Worm (Caenorhabditis elegans) whole organism, L4 larva: ENCODE data around the gene F35H10.6.
A peak's percentile ranks its signal among the peaks of the same experiment; 100 is the strongest.

Experiments used
- D1046.2 ChIP-seq: fragments of 200-800 bp; sonication (Bioruptor generic); IDR thresholded peaks from 2 replicates; pipeline ENCODE4 v1.3.6; 2022; ENCODE audit warnings: missing genetic modification characterization, missing compliant biosample characterization
- F10B5.3 ChIP-seq: sonication (generic microtip); optimal IDR thresholded peaks from 2 replicates; lab custom pipeline; 2016; ENCODE audit warnings: mild to moderate bottlenecking, missing genetic modification characterization, missing compliant biosample characterization
- F26F4.8 ChIP-seq: fragments of 200-800 bp; sonication (Bioruptor generic); conservative IDR thresholded peaks from 2 replicates; pipeline ENCODE4 v1.3.6; 2022; ENCODE audit warnings: missing genetic modification characterization, missing compliant biosample characterization
- F37D6.2 ChIP-seq: sonication (generic microtip); optimal IDR thresholded peaks from 2 replicates; lab custom pipeline; 2016; ENCODE audit warnings: mild to moderate bottlenecking, missing genetic modification characterization, missing compliant biosample characterization
- ZK337.2 ChIP-seq: fragments of 200-800 bp; sonication (Bioruptor generic); IDR thresholded peaks from 2 replicates; pipeline ENCODE4 v1.3.6; 2022; ENCODE audit warnings: missing genetic modification reagents, missing genetic modification characterization, missing compliant biosample characterization
- aha-1 ChIP-seq: fragments of 150-350 bp; peaks from one replicate; lab custom pipeline; 2014; ENCODE audit warnings: missing biosample characterization, missing genetic modification characterization
- aly-2 ChIP-seq: sonication (generic microtip); optimal IDR thresholded peaks from 2 replicates; lab custom pipeline; 2018; ENCODE audit warnings: missing biosample characterization, missing genetic modification characterization
- ceh-20 ChIP-seq: fragments of 200-800 bp; sonication (Bioruptor generic); IDR thresholded peaks from 2 replicates; pipeline ENCODE4 v1.3.6; 2022; ENCODE audit warnings: missing genetic modification reagents, missing genetic modification characterization, missing compliant biosample characterization
- ceh-28 ChIP-seq: fragments of 150-350 bp; optimal IDR thresholded peaks from 2 replicates; lab custom pipeline; 2014; ENCODE audit warnings: missing biosample characterization, missing genetic modification reagents, missing genetic modification characterization
- ceh-32 ChIP-seq: sonication (generic microtip); optimal IDR thresholded peaks from 2 replicates; lab custom pipeline; 2016; ENCODE audit warnings: mild to moderate bottlenecking, missing genetic modification characterization, missing compliant biosample characterization; ENCODE audit not compliant: poor library complexity
- ces-1 ChIP-seq: fragments of 150-350 bp; sonication (generic microtip); optimal IDR thresholded peaks from 4 replicates; lab custom pipeline; 2014; ENCODE audit warnings: missing biosample characterization, missing genetic modification reagents, missing genetic modification characterization
- ctbp-1 ChIP-seq: fragments of 200-800 bp; sonication (Bioruptor generic); IDR thresholded peaks from 2 replicates; pipeline ENCODE4 v1.3.6; 2022; ENCODE audit warnings: missing genetic modification reagents, missing genetic modification characterization, missing compliant biosample characterization
- daf-19 ChIP-seq: fragments of 200-800 bp; sonication (Bioruptor generic); conservative IDR thresholded peaks from 2 replicates; pipeline ENCODE4 v1.3.6; 2022; ENCODE audit warnings: missing genetic modification characterization, missing compliant biosample characterization
- daf-8 ChIP-seq: fragments of 200-800 bp; sonication (Bioruptor generic); IDR thresholded peaks from 2 replicates; pipeline ENCODE4 v1.3.6; 2022; ENCODE audit warnings: missing genetic modification characterization, missing compliant biosample characterization
- dpl-1 ChIP-seq: fragments of 150-350 bp; optimal IDR thresholded peaks from 2 replicates; lab custom pipeline; 2014; ENCODE audit warnings: missing biosample characterization, missing genetic modification reagents, missing genetic modification characterization
- lin-1 ChIP-seq: fragments of 200-800 bp; sonication (Bioruptor generic); IDR thresholded peaks from 2 replicates; pipeline ENCODE4 v1.3.6; 2022; ENCODE audit warnings: missing genetic modification reagents, missing genetic modification characterization, missing compliant biosample characterization
- lin-39 ChIP-seq: fragments of 150-350 bp; optimal IDR thresholded peaks from 2 replicates; lab custom pipeline; 2014; ENCODE audit warnings: missing biosample characterization, missing genetic modification reagents, missing genetic modification characterization
- mdl-1 ChIP-seq, 2 experiments: fragments of 150-350 bp in 1 of 2; sonication (generic microtip) in 1 of 2; optimal IDR thresholded peaks; 2 replicates each; lab custom pipeline; 2014 to 2017; ENCODE audit warnings: missing biosample characterization in 2 of 2, missing genetic modification characterization in 2 of 2
- mxl-2 ChIP-seq: fragments of 200-800 bp; sonication (Bioruptor generic); conservative IDR thresholded peaks from 2 replicates; pipeline ENCODE4 v1.3.6; 2022; ENCODE audit warnings: missing genetic modification reagents, missing genetic modification characterization, missing compliant biosample characterization
- nhr-102 ChIP-seq: sonication (generic microtip); optimal IDR thresholded peaks from 2 replicates; lab custom pipeline; 2016; ENCODE audit warnings: mild to moderate bottlenecking, missing genetic modification characterization, moderate library complexity, missing compliant biosample characterization
- php-3 ChIP-seq: fragments of 200-800 bp; sonication (Bioruptor generic); IDR thresholded peaks from 2 replicates; pipeline ENCODE4 v1.3.6; 2022; ENCODE audit warnings: missing genetic modification reagents, missing genetic modification characterization, missing compliant biosample characterization
- pqm-1 ChIP-seq: sonication (generic microtip); optimal IDR thresholded peaks from 2 replicates; lab custom pipeline; 2017; ENCODE audit warnings: missing biosample characterization, missing genetic modification characterization
- saeg-2 ChIP-seq: fragments of 200-800 bp; sonication (Bioruptor generic); IDR thresholded peaks from 2 replicates; pipeline ENCODE4 v1.3.6; 2022; ENCODE audit warnings: missing genetic modification reagents, missing genetic modification characterization, missing compliant biosample characterization
- set-16 ChIP-seq: fragments of 200-800 bp; sonication (Bioruptor generic); IDR thresholded peaks from 2 replicates; pipeline ENCODE4 v1.3.6; 2022; ENCODE audit warnings: missing genetic modification reagents, missing genetic modification characterization, missing compliant biosample characterization
- tag-97 ChIP-seq: fragments of 200-800 bp; sonication (Bioruptor generic); IDR thresholded peaks from 2 replicates; pipeline ENCODE4 v1.3.6; 2022; ENCODE audit warnings: missing genetic modification characterization, missing compliant biosample characterization
- vab-7 ChIP-seq: fragments of 200-800 bp; sonication (Bioruptor generic); IDR thresholded peaks from 2 replicates; pipeline ENCODE4 v1.3.6; 2022; ENCODE audit warnings: missing genetic modification reagents, missing genetic modification characterization, missing compliant biosample characterization
- zfp-3 ChIP-seq: fragments of 200-800 bp; sonication (Bioruptor generic); conservative IDR thresholded peaks from 2 replicates; pipeline ENCODE4 v1.3.6; 2022; ENCODE audit warnings: missing genetic modification reagents, missing genetic modification characterization, missing compliant biosample characterization
- zip-2 ChIP-seq: fragments of 150-350 bp; optimal IDR thresholded peaks from 2 replicates; lab custom pipeline; 2014; ENCODE audit warnings: missing biosample characterization, missing genetic modification characterization

Gene F35H10.6

ce11 chrIV:8303668-8304067, 3.9 kb downstream of the F35H10.6 start, which contains the start of gene vha-5:
Gene vha-5, plus strand, starts transcription at chrIV:8303968.
- TF ChIP-seq pqm-1 (tag; lab: Kevin White, UChicago) = no peak
- no peak for TF ChIP-seq dpl-1 (GFP tag; lab: Kevin White, UChicago)
- TF ChIP-seq mxl-2 (GFP tag; lab: Robert Waterston, UW) = no peak
- no peak for TF ChIP-seq F37D6.2 (tag; lab: Kevin White, UChicago)
- no peak for TF ChIP-seq D1046.2 (GFP tag; lab: Robert Waterston, UW)
- no peak for TF ChIP-seq ceh-32 (tag; lab: Kevin White, UChicago)
- no peak for TF ChIP-seq ceh-28 (tag; lab: Kevin White, UChicago)

- no peak for TF ChIP-seq ces-1 (GFP tag; lab: Kevin White, UChicago)
- 0 out of 2 replicates have a peak, but pooled peaks have one; percentile 32 for TF ChIP-seq zfp-3
- TF ChIP-seq aly-2 = no peak
- TF ChIP-seq saeg-2 = no peak
Measured at ce11 chrIV:8307408-8307807, 7.7 kb downstream of the F35H10.6 start.

DNA sequence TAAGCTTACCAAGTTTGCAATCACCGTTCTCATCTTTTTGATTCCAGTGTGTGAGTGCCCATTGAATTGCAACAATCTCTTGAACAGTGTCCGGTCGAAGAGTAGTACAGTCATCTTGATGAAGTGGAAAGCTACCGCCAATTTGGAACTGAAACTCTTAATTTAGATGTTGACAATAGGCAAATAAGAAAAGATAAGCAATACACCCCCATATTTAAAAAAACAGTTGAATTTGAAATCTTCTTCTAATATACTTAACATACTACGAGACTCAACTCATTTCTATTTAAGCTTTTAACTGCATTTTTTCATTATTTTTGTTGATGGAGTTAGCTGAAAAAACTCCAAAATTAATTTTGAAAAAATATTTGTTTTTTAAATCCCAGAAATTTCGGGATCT, 12.4 kb downstream of the F35H10.6 start:
- TF ChIP-seq aha-1 (tag; lab: Kevin White, UChicago) = peak; percentile 79
- no peak for TF ChIP-seq ctbp-1 (GFP tag; lab: Robert Waterston, UW)

ce11 chrIV:8312846-8313245, 13.1 kb downstream of the F35H10.6 start, which contains the start of gene F35H10.10:
Gene F35H10.10, minus strand, starts transcription at chrIV:8312946.
- TF ChIP-seq lin-1 (GFP tag; lab: Robert Waterston, UW) (no peak), daf-8 (GFP tag; lab: Robert Waterston, UW) (no peak)

DNA sequence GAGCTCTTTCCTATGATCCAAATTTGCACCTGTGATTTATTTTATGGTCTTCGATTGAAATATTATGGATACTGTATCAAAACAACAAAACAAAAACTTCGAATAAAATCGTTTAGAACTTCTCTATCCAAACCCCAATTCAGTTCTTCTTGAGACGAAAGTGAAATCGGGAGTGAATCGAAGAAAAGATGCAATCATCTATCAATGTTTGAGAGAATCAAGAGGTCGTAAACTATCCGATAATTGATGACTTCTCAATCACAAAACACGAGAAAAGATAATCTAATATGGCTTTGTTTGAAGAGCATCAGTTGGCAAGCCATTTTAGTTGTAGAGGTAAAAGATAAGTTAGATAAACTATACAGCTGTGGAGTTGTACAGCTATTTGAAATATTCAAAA, 18.1 kb downstream of the F35H10.6 start:
- TF ChIP-seq F10B5.3 (tag; lab: Kevin White, UChicago) = no peak
- peak; percentile 59; the same call in 1 of the 2 replicates for TF ChIP-seq php-3 (GFP tag; lab: Robert Waterston, UW)

ce11 chrIV:8318799-8319198, 19.1 kb downstream of the F35H10.6 start:
- no peak for TF ChIP-seq ceh-20

ce11 chrIV:8325667-8326066, 25.9 kb downstream of the F35H10.6 start, which contains the start of gene F35H10.3:
Gene F35H10.3, plus strand, starts transcription at chrIV:8325967.
- TF ChIP-seq vab-7 (GFP tag; lab: Robert Waterston, UW) = no peak
- TF ChIP-seq zip-2 (tag; lab: Kevin White, UChicago) = no peak
- TF ChIP-seq nhr-102 = no peak
- TF ChIP-seq daf-19 = no peak
- no peak for TF ChIP-seq lin-39
- no peak for TF ChIP-seq ZK337.2
- TF ChIP-seq mdl-1 (tag; optimal IDR thresholded peaks at IDR 0.05; lab: Kevin White, UChicago) = no peak
- TF ChIP-seq F26F4.8 (GFP tag; lab: Robert Waterston, UW) = no peak

DNA sequence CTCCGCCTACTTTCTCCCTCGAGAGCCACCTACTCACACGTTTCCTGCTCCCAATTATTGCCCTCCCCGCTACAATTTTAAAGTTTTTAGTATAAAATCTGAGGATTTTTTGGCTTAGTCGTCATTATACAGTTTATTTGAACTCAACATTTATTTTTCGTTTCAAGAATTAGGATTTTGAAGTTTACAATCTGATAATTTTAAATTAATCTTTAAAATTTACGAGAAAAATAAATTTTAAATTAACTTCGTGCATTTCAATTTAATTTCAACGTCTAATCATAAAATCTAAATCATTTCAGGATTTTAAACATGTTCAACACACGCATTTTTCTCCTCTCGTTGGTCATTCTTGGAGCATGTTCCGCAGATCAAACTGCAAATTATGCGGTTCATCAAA, 29.2 kb downstream of the F35H10.6 start, which contains the start of gene F35H10.2:
Gene F35H10.2 (plus strand): TSS at position 301 of the 400 bp plus-strand sequence.
- TF ChIP-seq set-16 (GFP tag; lab: Robert Waterston, UW) (no peak), tag-97 (no peak), vab-7 (GFP tag; lab: Robert Waterston, UW) (no peak), aha-1 (tag; lab: Kevin White, UChicago) (no peak)
